Worm (Caenorhabditis elegans) whole organism, L3 larva: ENCODE data around the gene trpp-12.

Source experiments
- aly-2 ChIP-seq: fragments of 150-350 bp; optimal IDR thresholded peaks from 2 replicates; lab custom pipeline; 2014; ENCODE audit warnings: missing biosample characterization, missing genetic modification characterization
- ceh-82 ChIP-seq: fragments of 150-350 bp; optimal IDR thresholded peaks from 2 replicates; lab custom pipeline; 2014; ENCODE audit warnings: missing biosample characterization, missing genetic modification characterization
- fos-1 ChIP-seq: fragments of 150-350 bp; optimal IDR thresholded peaks from 2 replicates; lab custom pipeline; 2014; ENCODE audit warnings: missing biosample characterization, missing genetic modification characterization

DNA sequence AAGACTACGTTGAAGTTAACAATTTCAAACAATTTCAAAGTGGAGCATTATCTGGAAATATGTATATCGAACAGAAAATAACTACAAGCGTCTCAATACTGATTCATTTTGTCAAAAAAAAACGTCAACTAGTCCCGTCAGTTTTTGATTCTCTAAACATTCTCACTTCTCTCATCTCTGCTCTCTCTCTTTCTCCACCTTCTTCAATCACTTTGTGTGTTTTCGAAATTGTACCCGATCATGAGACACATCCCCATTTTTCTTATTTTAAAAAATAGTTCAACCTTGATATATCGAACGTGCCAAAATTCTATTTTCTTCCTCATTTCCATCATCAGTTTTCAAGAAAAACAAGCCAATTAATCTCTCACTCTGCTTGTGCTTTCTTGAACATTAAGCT, 28.7 kb upstream of the trpp-12 start:
- TF ChIP-seq ceh-82 (tag; lab: Kevin White, UChicago) (no peak), fos-1 (no peak), aly-2 (tag; lab: Kevin White, UChicago) (no peak)
